Worm (Caenorhabditis elegans): ENCODE results near the gene oac-15.

DNA sequence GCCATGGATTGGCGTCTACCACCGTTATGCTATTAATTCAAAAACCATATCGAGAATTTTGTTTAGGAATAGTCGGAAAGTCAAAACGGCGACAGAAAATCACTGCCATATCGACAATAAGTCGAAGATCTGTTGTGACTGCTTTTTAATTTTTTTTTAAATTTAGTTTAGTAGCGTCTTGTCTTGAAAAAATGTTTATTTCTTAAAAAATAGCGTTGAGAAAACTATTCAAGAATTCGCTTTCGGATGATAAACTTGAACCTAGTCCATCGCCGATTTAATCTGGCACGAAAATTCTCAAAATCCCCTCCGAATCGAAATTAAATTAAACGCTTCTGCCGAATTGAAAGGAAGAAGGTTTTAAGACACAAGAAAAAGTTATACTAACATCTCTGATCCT is 17.6 kb downstream of the oac-15 start, which contains the start of gene srh-279:
- TF ChIP-seq nhr-179 (tag; optimal IDR thresholded peaks at IDR 0.05) (no peak), egl-44 (GFP tag; IDR thresholded peaks at IDR 0.05) (no peak), bed-1 (GFP tag; IDR thresholded peaks at IDR 0.05) (no peak), aptf-3 (GFP tag; IDR thresholded peaks at IDR 0.05) (no peak), mxl-1 (tag; optimal IDR thresholded peaks at IDR 0.05) (no peak), lag-1 (GFP tag; IDR thresholded peaks at IDR 0.05) (no peak), ama-1 (optimal IDR thresholded peaks at IDR 0.05) (no peak), ama-1 (GFP tag; optimal IDR thresholded peaks at IDR 0.05) (no peak), pha-4 (tag; optimal IDR thresholded peaks at IDR 0.05) (no peak), F37B4.10 (GFP tag; IDR thresholded peaks at IDR 0.05) (no peak), cebp-2 (GFP tag; IDR thresholded peaks at IDR 0.05) (no peak), unc-62 (GFP tag; optimal IDR thresholded peaks at IDR 0.05) (no peak), dpl-1 (GFP tag; optimal IDR thresholded peaks at IDR 0.05) (no peak)
